Worm (Caenorhabditis elegans) whole organism, L4 larva: ENCODE measurements around the gene F54E7.6.

Source experiments
- F26F4.8 ChIP-seq: fragments of 200-800 bp; sonication (Bioruptor generic); conservative IDR thresholded peaks from 2 replicates; pipeline ENCODE4 v1.3.6; 2022; ENCODE audit warnings: missing genetic modification characterization, missing compliant biosample characterization
- T20F7.1 ChIP-seq: fragments of 200-800 bp; sonication (Bioruptor generic); optimal IDR thresholded peaks from 2 replicates; lab custom pipeline; 2018; ENCODE audit warnings: mild to moderate bottlenecking, missing genetic modification characterization, missing compliant biosample characterization
- T26A8.4 ChIP-seq: fragments of 200-800 bp; sonication (Bioruptor generic); IDR thresholded peaks from 2 replicates; pipeline ENCODE4 v1.3.6; 2022; ENCODE audit warnings: missing genetic modification characterization, missing compliant biosample characterization
- Y105C5A.15 ChIP-seq: fragments of 200-800 bp; sonication (Bioruptor generic); IDR thresholded peaks from 2 replicates; pipeline ENCODE4 v1.3.6; 2022; ENCODE audit warnings: missing genetic modification characterization, missing compliant biosample characterization
- ama-1 ChIP-seq: fragments of 150-350 bp; optimal IDR thresholded peaks from 2 replicates; lab custom pipeline; 2014; ENCODE audit warnings: inconsistent platforms, mixed read lengths
- attf-4 ChIP-seq: sonication (generic microtip); optimal IDR thresholded peaks from 3 replicates; lab custom pipeline; 2017; ENCODE audit warnings: missing biosample characterization, missing genetic modification characterization
- ceh-20 ChIP-seq: fragments of 200-800 bp; sonication (Bioruptor generic); IDR thresholded peaks from 2 replicates; pipeline ENCODE4 v1.3.6; 2022; ENCODE audit warnings: missing genetic modification reagents, missing genetic modification characterization, missing compliant biosample characterization
- ceh-28 ChIP-seq: fragments of 150-350 bp; optimal IDR thresholded peaks from 2 replicates; lab custom pipeline; 2014; ENCODE audit warnings: missing biosample characterization, missing genetic modification reagents, missing genetic modification characterization
- ceh-32 ChIP-seq: sonication (generic microtip); optimal IDR thresholded peaks from 2 replicates; lab custom pipeline; 2016; ENCODE audit warnings: mild to moderate bottlenecking, missing genetic modification characterization, missing compliant biosample characterization; ENCODE audit not compliant: poor library complexity
- ceh-44 ChIP-seq: fragments of 200-800 bp; sonication (Bioruptor generic); IDR thresholded peaks from 2 replicates; pipeline ENCODE4 v1.3.6; 2022; ENCODE audit warnings: missing genetic modification reagents, missing genetic modification characterization, missing compliant biosample characterization
- ceh-62 ChIP-seq: sonication (generic microtip); optimal IDR thresholded peaks from 2 replicates; lab custom pipeline; 2017; ENCODE audit warnings: missing biosample characterization, missing genetic modification characterization
- ceh-82 ChIP-seq: sonication (generic microtip); optimal IDR thresholded peaks from 2 replicates; lab custom pipeline; 2017; ENCODE audit warnings: missing biosample characterization, missing genetic modification characterization
- ctbp-1 ChIP-seq: fragments of 200-800 bp; sonication (Bioruptor generic); IDR thresholded peaks from 2 replicates; pipeline ENCODE4 v1.3.6; 2022; ENCODE audit warnings: missing genetic modification reagents, missing genetic modification characterization, missing compliant biosample characterization
- daf-16 ChIP-seq, 3 experiments: sonication (generic microtip); optimal IDR thresholded peaks; 2 replicates each; lab custom pipeline; 2016 to 2017; ENCODE audit warnings: missing genetic modification characterization in 3 of 3, missing genetic modification reagents in 3 of 3, mild to moderate bottlenecking in 2 of 3, missing compliant biosample characterization in 2 of 3, missing biosample characterization in 1 of 3, moderate library complexity in 1 of 3
- daf-19 ChIP-seq: fragments of 200-800 bp; sonication (Bioruptor generic); conservative IDR thresholded peaks from 2 replicates; pipeline ENCODE4 v1.3.6; 2022; ENCODE audit warnings: missing genetic modification characterization, missing compliant biosample characterization
- dmd-6 ChIP-seq: fragments of 200-800 bp; sonication (Bioruptor generic); IDR thresholded peaks from 2 replicates; pipeline ENCODE4 v1.3.6; 2022; ENCODE audit warnings: missing genetic modification reagents, missing genetic modification characterization, missing compliant biosample characterization
- dpl-1 ChIP-seq: fragments of 150-350 bp; optimal IDR thresholded peaks from 2 replicates; lab custom pipeline; 2014; ENCODE audit warnings: missing biosample characterization, missing genetic modification reagents, missing genetic modification characterization
- duxl-1 ChIP-seq: sonication (generic microtip); optimal IDR thresholded peaks from 2 replicates; lab custom pipeline; 2016; ENCODE audit warnings: mild to moderate bottlenecking, missing genetic modification characterization, moderate library complexity, missing compliant biosample characterization; ENCODE audit not compliant: poor library complexity
- dve-1 ChIP-seq: sonication (generic microtip); optimal IDR thresholded peaks from 2 replicates; lab custom pipeline; 2017; ENCODE audit warnings: antibody characterized with exemption, mild to moderate bottlenecking, missing genetic modification characterization, missing compliant biosample characterization; ENCODE audit not compliant: insufficient read depth
- fkh-10 ChIP-seq: fragments of 150-350 bp; optimal IDR thresholded peaks from 2 replicates; lab custom pipeline; 2014; ENCODE audit warnings: missing biosample characterization, missing genetic modification reagents, missing genetic modification characterization
- fos-1 ChIP-seq: fragments of 150-350 bp; optimal IDR thresholded peaks from 2 replicates; lab custom pipeline; 2014; ENCODE audit warnings: missing biosample characterization, missing genetic modification characterization
- hlh-30 ChIP-seq: sonication (generic microtip); optimal IDR thresholded peaks from 2 replicates; lab custom pipeline; 2017; ENCODE audit warnings: antibody characterized with exemption, mild to moderate bottlenecking, missing genetic modification characterization, missing compliant biosample characterization; ENCODE audit not compliant: insufficient read depth
- hmg-1.1 ChIP-seq: fragments of 200-800 bp; sonication (Bioruptor generic); IDR thresholded peaks from 2 replicates; pipeline ENCODE4 v1.3.6; 2022; ENCODE audit warnings: missing genetic modification reagents, missing genetic modification characterization, missing compliant biosample characterization
- lim-7 ChIP-seq: fragments of 200-800 bp; sonication (Bioruptor generic); IDR thresholded peaks from 2 replicates; pipeline ENCODE4 v1.3.6; 2022; ENCODE audit warnings: missing genetic modification characterization, missing compliant biosample characterization
- lin-13 ChIP-seq: fragments of 150-350 bp; optimal IDR thresholded peaks from 2 replicates; lab custom pipeline; 2014; ENCODE audit warnings: missing biosample characterization, missing genetic modification reagents, missing genetic modification characterization
- lin-29 ChIP-seq: fragments of 200-800 bp; sonication (Bioruptor generic); IDR thresholded peaks from 2 replicates; pipeline ENCODE4 v1.3.6; 2022; ENCODE audit warnings: missing genetic modification reagents, missing genetic modification characterization, missing compliant biosample characterization
- lsy-2 ChIP-seq, 2 experiments: fragments of 150-350 bp in 1 of 2; sonication (generic microtip) in 1 of 2; optimal IDR thresholded peaks; 2 replicates each; lab custom pipeline; 2014 to 2017; ENCODE audit warnings: missing biosample characterization in 2 of 2, missing genetic modification characterization in 2 of 2
- madf-5 ChIP-seq, 2 experiments: fragments of 200-800 bp; sonication (Bioruptor generic); IDR thresholded peaks; 2 replicates each; pipeline ENCODE4 v1.3.6; 2022; ENCODE audit warnings: missing compliant biosample characterization in 2 of 2, missing genetic modification characterization in 2 of 2
- madf-9 ChIP-seq: fragments of 200-800 bp; sonication (Bioruptor generic); conservative IDR thresholded peaks from 2 replicates; pipeline ENCODE4 v1.3.6; 2022; ENCODE audit warnings: missing genetic modification reagents, missing genetic modification characterization, missing compliant biosample characterization
- mdl-1 ChIP-seq, 2 experiments: fragments of 150-350 bp in 1 of 2; sonication (generic microtip) in 1 of 2; optimal IDR thresholded peaks; 2 replicates each; lab custom pipeline; 2014 to 2017; ENCODE audit warnings: missing biosample characterization in 2 of 2, missing genetic modification characterization in 2 of 2
- mep-1 ChIP-seq: fragments of 150-350 bp; sonication (generic microtip); optimal IDR thresholded peaks from 3 replicates; lab custom pipeline; 2014; ENCODE audit warnings: missing biosample characterization, missing genetic modification characterization
- mes-2 ChIP-seq: sonication (generic microtip); optimal IDR thresholded peaks from 2 replicates; lab custom pipeline; 2016; ENCODE audit warnings: missing genotype, mild to moderate bottlenecking, missing genetic modification characterization, missing compliant biosample characterization; ENCODE audit not compliant: poor library complexity, severe bottlenecking
- nhr-102 ChIP-seq: sonication (generic microtip); optimal IDR thresholded peaks from 2 replicates; lab custom pipeline; 2016; ENCODE audit warnings: mild to moderate bottlenecking, missing genetic modification characterization, moderate library complexity, missing compliant biosample characterization
- nhr-25 ChIP-seq: sonication (generic microtip); optimal IDR thresholded peaks from 2 replicates; lab custom pipeline; 2017; ENCODE audit warnings: missing genetic modification characterization, mild to moderate bottlenecking, missing compliant biosample characterization, antibody characterized with exemption, moderate library complexity, borderline replicate concordance; ENCODE audit not compliant: insufficient read depth
- nhr-28 ChIP-seq: fragments of 150-350 bp; optimal IDR thresholded peaks from 2 replicates; lab custom pipeline; 2014; ENCODE audit warnings: missing biosample characterization, missing genetic modification characterization
- nhr-48 ChIP-seq: sonication (generic microtip); optimal IDR thresholded peaks from 2 replicates; lab custom pipeline; 2016; ENCODE audit warnings: mild to moderate bottlenecking, missing genetic modification characterization, missing compliant biosample characterization
- nhr-76 ChIP-seq: fragments of 150-350 bp; optimal IDR thresholded peaks from 2 replicates; lab custom pipeline; 2014; ENCODE audit warnings: missing biosample characterization, missing genetic modification characterization
- nhr-77 ChIP-seq: fragments of 150-350 bp; optimal IDR thresholded peaks from 2 replicates; lab custom pipeline; 2014; ENCODE audit warnings: missing biosample characterization, missing genetic modification characterization
- pha-4 ChIP-seq, 2 experiments: fragments of 150-350 bp in 1 of 2; fragments of 200-800 bp in 1 of 2; sonication (Bioruptor generic) in 1 of 2; IDR thresholded peaks in 1 of 2; optimal IDR thresholded peaks in 1 of 2; 2 replicates each; pipeline versions ENCODE4 v1.3.6 to Lab custom; 2014 to 2022; ENCODE audit warnings: missing genetic modification characterization in 2 of 2, missing genetic modification reagents in 2 of 2, missing biosample characterization in 1 of 2, missing compliant biosample characterization in 1 of 2
- rbr-2 ChIP-seq: sonication (generic microtip); optimal IDR thresholded peaks from 2 replicates; lab custom pipeline; 2016; ENCODE audit warnings: missing genotype, missing genetic modification characterization, missing compliant biosample characterization
- saeg-2 ChIP-seq: fragments of 200-800 bp; sonication (Bioruptor generic); IDR thresholded peaks from 2 replicates; pipeline ENCODE4 v1.3.6; 2022; ENCODE audit warnings: missing genetic modification reagents, missing genetic modification characterization, missing compliant biosample characterization
- snpc-1.2 ChIP-seq: fragments of 200-800 bp; sonication (Bioruptor generic); IDR thresholded peaks from 2 replicates; pipeline ENCODE4 v1.3.6; 2022; ENCODE audit warnings: missing genetic modification reagents, missing genetic modification characterization, missing compliant biosample characterization
- tag-97 ChIP-seq: fragments of 200-800 bp; sonication (Bioruptor generic); IDR thresholded peaks from 2 replicates; pipeline ENCODE4 v1.3.6; 2022; ENCODE audit warnings: missing genetic modification characterization, missing compliant biosample characterization
- tra-1 ChIP-seq: fragments of 200-800 bp; sonication (Bioruptor generic); IDR thresholded peaks from 2 replicates; pipeline ENCODE4 v1.3.6; 2022; ENCODE audit warnings: missing genetic modification reagents, missing genetic modification characterization, missing compliant biosample characterization
- unc-130 ChIP-seq: sonication (generic microtip); optimal IDR thresholded peaks from 2 replicates; lab custom pipeline; 2016; ENCODE audit warnings: missing genetic modification reagents, missing genetic modification characterization, missing compliant biosample characterization
- unc-62 ChIP-seq, 3 experiments: fragments of 150-350 bp in 1 of 3; sonication (generic microtip); optimal IDR thresholded peaks in 2 of 3; peaks in 1 of 3; 1 replicate in 1 of 3; 2 replicates in 2 of 3; lab custom pipeline; 2014 to 2017; ENCODE audit warnings: missing biosample characterization in 3 of 3, missing genetic modification characterization in 3 of 3, missing genetic modification reagents in 3 of 3, missing genotype in 1 of 3
- zag-1 ChIP-seq: fragments of 150-350 bp; optimal IDR thresholded peaks from 2 replicates; lab custom pipeline; 2014; ENCODE audit warnings: missing biosample characterization, missing genetic modification characterization
- zfp-2 ChIP-seq: sonication (generic microtip); optimal IDR thresholded peaks from 2 replicates; lab custom pipeline; 2016; ENCODE audit warnings: mild to moderate bottlenecking, missing genetic modification characterization, missing compliant biosample characterization
- zip-2 ChIP-seq: fragments of 150-350 bp; optimal IDR thresholded peaks from 2 replicates; lab custom pipeline; 2014; ENCODE audit warnings: missing biosample characterization, missing genetic modification characterization

Gene F54E7.6

DNA sequence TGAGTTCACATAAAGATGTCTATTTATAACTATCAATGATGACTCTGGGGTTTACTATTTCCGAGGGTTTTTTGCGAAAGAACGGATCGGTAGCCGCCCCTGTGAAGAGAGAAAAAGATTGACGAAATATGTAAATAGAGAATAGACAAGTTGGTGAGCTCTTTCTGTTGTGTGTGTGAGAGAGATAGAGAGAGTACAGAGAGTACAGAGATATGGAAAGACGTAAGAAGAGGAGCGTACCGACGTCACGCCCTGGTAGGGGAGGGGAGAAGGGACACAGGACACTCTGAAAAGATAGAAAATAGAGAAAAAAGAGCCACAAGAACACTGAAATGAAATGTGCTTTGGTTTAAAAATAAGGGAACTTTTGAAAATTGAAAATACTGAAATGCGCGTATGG lies 27.4 kb upstream of the F54E7.6 start:
- TF ChIP-seq tra-1 (GFP tag; lab: Robert Waterston, UW) (no peak), rbr-2 (tag; lab: Kevin White, UChicago) (peak; percentile 44), ama-1 (lab: Kevin White, UChicago) (no peak), ceh-28 (tag; lab: Kevin White, UChicago) (no peak), zip-2 (tag; lab: Kevin White, UChicago) (no peak), saeg-2 (GFP tag; lab: Robert Waterston, UW) (no peak), nhr-25 (tag; lab: Kevin White, UChicago) (no peak), ceh-44 (GFP tag; lab: Robert Waterston, UW) (no peak), lin-29 (GFP tag; lab: Robert Waterston, UW) (no peak), duxl-1 (tag; lab: Kevin White, UChicago) (no peak), ctbp-1 (peak; percentile 44; the same call in 1 of the 2 replicates), daf-19 (GFP tag; lab: Robert Waterston, UW) (no peak), madf-9 (GFP tag; lab: Robert Waterston, UW) (no peak), hlh-30 (tag; lab: Kevin White, UChicago) (peak; percentile 76), madf-5 (GFP tag; IDR thresholded peaks at IDR 0.05; lab: Robert Waterston, UW) (no peak), snpc-1.2 (GFP tag; lab: Robert Waterston, UW) (no peak), fkh-10 (GFP tag; lab: Kevin White, UChicago) (peak; percentile 91), tag-97 (GFP tag; lab: Robert Waterston, UW) (no peak), lin-13 (GFP tag; lab: Kevin White, UChicago) (no peak), mep-1 (tag; lab: Kevin White, UChicago) (peak; percentile 66), dpl-1 (GFP tag; lab: Kevin White, UChicago) (peak; percentile 30), nhr-28 (peak; percentile 40), zag-1 (no peak), unc-130 (GFP tag; lab: Kevin White, UChicago) (no peak), nhr-77 (tag; lab: Kevin White, UChicago) (no peak), mdl-1 (tag; optimal IDR thresholded peaks at IDR 0.05; lab: Kevin White, UChicago) (peak in 1 of 2 experiments; percentile 51), daf-16 (GFP tag; optimal IDR thresholded peaks at IDR 0.05; lab: Kevin White, UChicago) (no peak), daf-16 (tag; optimal IDR thresholded peaks at IDR 0.05; lab: Kevin White, UChicago) (peak; percentile 58), Y105C5A.15 (GFP tag; lab: Robert Waterston, UW) (no peak), mes-2 (tag; lab: Kevin White, UChicago) (peak; percentile 47), T26A8.4 (GFP tag; lab: Robert Waterston, UW) (peak; percentile 35; the same call in 1 of the 2 replicates), dve-1 (peak; percentile 73), nhr-102 (no peak), lsy-2 (tag; optimal IDR thresholded peaks at IDR 0.05; lab: Kevin White, UChicago) (peak in 1 of 2 experiments; percentile 64), dmd-6 (peak; percentile 35; the same call in 1 of the 2 replicates), ceh-20 (no peak), ceh-32 (no peak), T20F7.1 (GFP tag; lab: Kevin White, UChicago) (no peak), nhr-48 (tag; lab: Kevin White, UChicago) (no peak), F26F4.8 (GFP tag; lab: Robert Waterston, UW) (no peak), ceh-82 (no peak), pha-4 (GFP tag; IDR thresholded peaks at IDR 0.05; lab: Robert Waterston, UW) (no peak), pha-4 (tag; optimal IDR thresholded peaks at IDR 0.05; lab: Kevin White, UChicago) (peak; percentile 73), lim-7 (GFP tag; lab: Robert Waterston, UW) (no peak), hmg-1.1 (GFP tag; lab: Robert Waterston, UW) (peak; percentile 60; the same call in 1 of the 2 replicates), zfp-2 (no peak), nhr-76 (tag; lab: Kevin White, UChicago) (no peak), unc-62 (GFP tag; optimal IDR thresholded peaks at IDR 0.05 in 1 of 2; lab: Kevin White, UChicago) (no peak), unc-62 (tag; optimal IDR thresholded peaks at IDR 0.05; lab: Kevin White, UChicago) (no peak), fos-1 (tag; lab: Kevin White, UChicago) (no peak), attf-4 (tag; lab: Kevin White, UChicago) (no peak), ceh-62 (tag; lab: Kevin White, UChicago) (no peak)
